Worm (Caenorhabditis elegans): Measurements from ENCODE around the gene dsh-2.

The dsh-2 gene

ce11 chrII:5032669-5033068, 48.3 kb downstream of the dsh-2 start (continued):
- TF ChIP-seq ceh-58 (GFP tag; IDR thresholded peaks at IDR 0.05) (peak; percentile 69; the same call in 1 of the 2 replicates), athp-1 (tag; optimal IDR thresholded peaks at IDR 0.05) (peak; percentile 74), F22D6.2 (tag; optimal IDR thresholded peaks at IDR 0.05) (no peak), lin-40 (tag; optimal IDR thresholded peaks at IDR 0.05) (peak; percentile 53), ceh-100 (GFP tag; IDR thresholded peaks at IDR 0.05) (peak; percentile 70), rcor-1 (GFP tag; IDR thresholded peaks at IDR 0.05) (peak; percentile 65), lin-26 (GFP tag; IDR thresholded peaks at IDR 0.05) (peak; percentile 89), F57A8.1 (GFP tag; optimal IDR thresholded peaks at IDR 0.05) (no peak), lin-35 (GFP tag; optimal IDR thresholded peaks at IDR 0.05) (peak in 1 of 3 experiments; percentile 48), Y95B8A.8 (GFP tag; IDR thresholded peaks at IDR 0.05) (0 out of 2 replicates have a peak, but pooled peaks have one; percentile 45), lsy-27 (tag; optimal IDR thresholded peaks at IDR 0.05; ENCODE audit: borderline replicate concordance, insufficient read depth) (peak; percentile 68), lsl-1 (GFP tag; optimal IDR thresholded peaks at IDR 0.05) (peak; percentile 60), F49E8.2 (tag; optimal IDR thresholded peaks at IDR 0.05; ENCODE audit: insufficient read depth) (no peak), chd-7 (tag; optimal IDR thresholded peaks at IDR 0.05) (peak; percentile 74), hsf-1 (GFP tag; IDR thresholded peaks at IDR 0.05) (0 out of 2 replicates have a peak, but pooled peaks have one; percentile 49), F52B5.7 (tag; optimal IDR thresholded peaks at IDR 0.05) (peak; percentile 70), egrh-3 (GFP tag; IDR thresholded peaks at IDR 0.05) (peak; percentile 39; the same call in 1 of the 2 replicates), snpc-1.3 (tag; optimal IDR thresholded peaks at IDR 0.05; ENCODE audit: insufficient read depth) (peak; percentile 62), ceh-79 (tag; optimal IDR thresholded peaks at IDR 0.05) (peak; percentile 33), cebp-2 (GFP tag; IDR thresholded peaks at IDR 0.05) (peak; percentile 89), F37B4.10 (GFP tag; IDR thresholded peaks at IDR 0.05) (0 out of 2 replicates have a peak, but pooled peaks have one; percentile 78), B0019.2 (GFP tag; conservative IDR thresholded peaks at IDR 0.05) (0 out of 2 replicates have a peak, but pooled peaks have one; percentile 40), unc-130 (GFP tag; optimal IDR thresholded peaks at IDR 0.05) (peak; percentile 46), T26A5.8 (tag; optimal IDR thresholded peaks at IDR 0.05) (peak; percentile 63), mxl-1 (tag; optimal IDR thresholded peaks at IDR 0.05) (peak; percentile 60), madf-10 (tag; optimal IDR thresholded peaks at IDR 0.05) (peak; percentile 36), attf-5 (GFP tag; optimal IDR thresholded peaks at IDR 0.05) (peak; percentile 67), madf-8 (GFP tag; conservative IDR thresholded peaks at IDR 0.05) (peak; percentile 31; the same call in 1 of the 2 replicates), nhr-80 (tag; optimal IDR thresholded peaks at IDR 0.05) (peak; percentile 24), efl-1 (GFP tag; optimal IDR thresholded peaks at IDR 0.05) (no peak), mcd-1 (GFP tag; IDR thresholded peaks at IDR 0.05) (peak; percentile 67), Y53F4B.3 (GFP tag; IDR thresholded peaks at IDR 0.05) (no peak; the same call in 1 of the 2 replicates), K11D2.4 (GFP tag; IDR thresholded peaks at IDR 0.05) (no peak), ztf-28 (GFP tag; IDR thresholded peaks at IDR 0.05) (0 out of 2 replicates have a peak, but pooled peaks have one; percentile 14), atf-7 (tag; optimal IDR thresholded peaks at IDR 0.05) (peak; percentile 53), lin-54 (GFP tag; optimal IDR thresholded peaks at IDR 0.05) (peak; percentile 76), K12H6.12 (tag; optimal IDR thresholded peaks at IDR 0.05) (peak; percentile 36), ztf-6 (GFP tag; IDR thresholded peaks at IDR 0.05) (0 out of 2 replicates have a peak, but pooled peaks have one; percentile 71), F39B2.1 (GFP tag; IDR thresholded peaks at IDR 0.05) (no peak), nhr-90 (tag; optimal IDR thresholded peaks at IDR 0.05) (peak; percentile 76), snpc-3.4 (tag; optimal IDR thresholded peaks at IDR 0.05) (peak; percentile 62), ekl-4 (GFP tag; IDR thresholded peaks at IDR 0.05) (peak; percentile 63; the same call in 1 of the 2 replicates), Y79H2A.3 (GFP tag; conservative IDR thresholded peaks at IDR 0.05) (peak; percentile 45; the same call in 1 of the 2 replicates), bed-1 (GFP tag; IDR thresholded peaks at IDR 0.05) (no peak)
